Fruit fly (Drosophila melanogaster) whole organism, embryonic: ENCODE measurements around the gene Usp5.

ENCODE experiments used
- Bdp1 ChIP-seq: fragments of 200-800 bp; sonication (Bioruptor generic); optimal IDR thresholded peaks from 3 replicates; lab custom pipeline; 2016; ENCODE audit warnings: missing biosample characterization, missing genetic modification characterization
- CG10543 ChIP-seq: fragments of 200-800 bp; sonication (Bioruptor generic); optimal IDR thresholded peaks from 3 replicates; lab custom pipeline; 2017; ENCODE audit warnings: missing biosample characterization, mild to moderate bottlenecking, missing genetic modification characterization, moderate library complexity
- CG10565 ChIP-seq: fragments of 200-800 bp; sonication (Bioruptor generic); optimal IDR thresholded peaks from 3 replicates; lab custom pipeline; 2016; ENCODE audit warnings: missing biosample characterization, mild to moderate bottlenecking, missing genetic modification characterization
- CG11456 ChIP-seq: fragments of 200-800 bp; sonication (Bioruptor generic); IDR thresholded peaks from 3 replicates; pipeline ENCODE4 v1.3.6; 2022; ENCODE audit warnings: missing biosample characterization, missing genetic modification characterization
- CG11723 ChIP-seq: fragments of 200-800 bp; sonication (Bioruptor generic); optimal IDR thresholded peaks from 2 replicates; lab custom pipeline; 2017; ENCODE audit warnings: missing biosample characterization, mild to moderate bottlenecking, missing genetic modification characterization
- CG12104 ChIP-seq: fragments of 200-800 bp; sonication (Bioruptor generic); optimal IDR thresholded peaks from 3 replicates; lab custom pipeline; 2016; ENCODE audit warnings: missing biosample characterization, missing genetic modification characterization
- CG12769 ChIP-seq: fragments of 200-800 bp; sonication (Bioruptor generic); optimal IDR thresholded peaks from 2 replicates; lab custom pipeline; 2019; ENCODE audit warnings: missing biosample characterization, mild to moderate bottlenecking, missing genetic modification characterization, moderate library complexity
- CG14710 ChIP-seq: fragments of 200-800 bp; sonication (Bioruptor generic); optimal IDR thresholded peaks from 3 replicates; lab custom pipeline; 2019; ENCODE audit warnings: missing biosample characterization, mild to moderate bottlenecking, missing genetic modification characterization, moderate library complexity
- CG14860 ChIP-seq: fragments of 200-800 bp; sonication (Bioruptor generic); IDR thresholded peaks from 3 replicates; pipeline ENCODE4 v1.3.6; 2022; ENCODE audit warnings: missing biosample characterization, missing genetic modification characterization; ENCODE audit not compliant: partially characterized antibody
- CG17328 ChIP-seq: fragments of 200-800 bp; sonication (Bioruptor generic); IDR thresholded peaks from 2 replicates; pipeline ENCODE4 v1.3.6; 2022; ENCODE audit warnings: missing biosample characterization, missing genetic modification characterization
- CG18599 ChIP-seq: fragments of 200-800 bp; sonication (Bioruptor generic); optimal IDR thresholded peaks from 3 replicates; lab custom pipeline; 2017; ENCODE audit warnings: missing biosample characterization, missing genetic modification characterization, mild to moderate bottlenecking, moderate library complexity, missing genetic modification reagents
- CG2116 ChIP-seq: fragments of 200-800 bp; sonication (Bioruptor generic); optimal IDR thresholded peaks from 3 replicates; lab custom pipeline; 2018; ENCODE audit warnings: missing biosample characterization, mild to moderate bottlenecking, missing genetic modification characterization
- CG4424 ChIP-seq: fragments of 200-800 bp; sonication (Bioruptor generic); optimal IDR thresholded peaks from 3 replicates; lab custom pipeline; 2016; ENCODE audit warnings: missing biosample characterization, missing genetic modification characterization
- CG7271 ChIP-seq: fragments of 200-800 bp; sonication (Bioruptor generic); optimal IDR thresholded peaks from 2 replicates; lab custom pipeline; 2018; ENCODE audit warnings: missing biosample characterization, mild to moderate bottlenecking, missing genetic modification characterization, moderate library complexity
- CG7745 ChIP-seq: fragments of 200-800 bp; sonication (Bioruptor generic); optimal IDR thresholded peaks from 2 replicates; lab custom pipeline; 2018; ENCODE audit warnings: missing biosample characterization, mild to moderate bottlenecking, missing genetic modification characterization, moderate library complexity
- CG8089 ChIP-seq: fragments of 200-800 bp; sonication (Bioruptor generic); optimal IDR thresholded peaks from 3 replicates; lab custom pipeline; 2016; ENCODE audit warnings: missing biosample characterization, missing genetic modification characterization
- Dad ChIP-seq: fragments of 200-800 bp; sonication (Bioruptor generic); optimal IDR thresholded peaks from 3 replicates; lab custom pipeline; 2016; ENCODE audit warnings: missing biosample characterization, missing genetic modification characterization
- Dbx ChIP-seq: fragments of 200-800 bp; sonication (Bioruptor generic); IDR thresholded peaks from 3 replicates; pipeline ENCODE4 v1.3.6; 2022; ENCODE audit warnings: missing biosample characterization, missing genetic modification characterization
- Dll ChIP-seq: fragments of 200-800 bp; sonication (Bioruptor generic); IDR thresholded peaks from 4 replicates; pipeline ENCODE4 v1.3.6; 2022; ENCODE audit warnings: missing biosample characterization, missing genetic modification characterization; ENCODE audit not compliant: partially characterized antibody
- Dref ChIP-seq: fragments of 200-800 bp; sonication (Bioruptor generic); IDR thresholded peaks from 2 replicates; pipeline ENCODE4 v1.3.6; 2022; ENCODE audit warnings: missing biosample characterization, missing genetic modification characterization
- Mad ChIP-seq: fragments of 200-800 bp; sonication (Bioruptor generic); optimal IDR thresholded peaks from 2 replicates; lab custom pipeline; 2016; ENCODE audit warnings: missing biosample characterization, missing genetic modification characterization
- Med ChIP-seq: fragments of 200-800 bp; sonication (Bioruptor generic); peaks from one replicate; lab custom pipeline; 2016; ENCODE audit warnings: missing biosample characterization, missing genetic modification characterization, mild to moderate bottlenecking, inconsistent platforms, moderate library complexity
- Pdp1 ChIP-seq, 2 experiments: fragments of 200-800 bp; sonication (Bioruptor generic); optimal IDR thresholded peaks; 3 replicates each; lab custom pipeline; 2016; ENCODE audit warnings: missing biosample characterization in 2 of 2, missing genetic modification characterization in 2 of 2, mild to moderate bottlenecking in 1 of 2, moderate library complexity in 1 of 2
- Scr ChIP-seq: fragments of 200-800 bp; sonication (Bioruptor generic); IDR thresholded peaks from 2 replicates; pipeline ENCODE4 v1.3.6; 2022; ENCODE audit warnings: missing biosample characterization, missing genetic modification characterization; ENCODE audit not compliant: partially characterized antibody
- Six4 ChIP-seq: fragments of 200-800 bp; sonication (Bioruptor generic); optimal IDR thresholded peaks from 2 replicates; lab custom pipeline; 2016; ENCODE audit warnings: missing biosample characterization, missing genetic modification characterization
- TFAM ChIP-seq: fragments of 200-800 bp; sonication (Bioruptor generic); optimal IDR thresholded peaks from 2 replicates; lab custom pipeline; 2017; ENCODE audit warnings: missing biosample characterization, missing genetic modification characterization, inconsistent platforms
- ab ChIP-seq: fragments of 200-800 bp; sonication (Bioruptor generic); optimal IDR thresholded peaks from 2 replicates; lab custom pipeline; 2016; ENCODE audit warnings: missing biosample characterization, missing genetic modification characterization
- ara ChIP-seq: fragments of 200-800 bp; sonication (Bioruptor generic); IDR thresholded peaks from 2 replicates; pipeline ENCODE4 v1.3.6; 2022; ENCODE audit warnings: missing biosample characterization, missing genetic modification characterization
- az2 ChIP-seq: fragments of 200-800 bp; sonication (Bioruptor generic); optimal IDR thresholded peaks from 3 replicates; lab custom pipeline; 2016; ENCODE audit warnings: missing biosample characterization, missing genetic modification characterization
- corto ChIP-seq: fragments of 200-800 bp; sonication (Bioruptor generic); optimal IDR thresholded peaks from 2 replicates; lab custom pipeline; 2016; ENCODE audit warnings: missing biosample characterization, mild to moderate bottlenecking, missing genetic modification characterization, moderate library complexity
- disco-r ChIP-seq: fragments of 200-800 bp; sonication (Bioruptor generic); optimal IDR thresholded peaks from 2 replicates; lab custom pipeline; 2016; ENCODE audit warnings: missing biosample characterization, missing genetic modification characterization
- gem ChIP-seq: fragments of 200-800 bp; sonication (Bioruptor generic); optimal IDR thresholded peaks from 2 replicates; lab custom pipeline; 2019; ENCODE audit warnings: missing biosample characterization, mild to moderate bottlenecking, missing genetic modification characterization, moderate library complexity
- hb ChIP-seq: fragments of 200-800 bp; sonication (Bioruptor generic); IDR thresholded peaks from 3 replicates; pipeline ENCODE4 v1.3.6; 2022; ENCODE audit warnings: missing biosample characterization, missing genetic modification characterization; ENCODE audit not compliant: partially characterized antibody
- insv ChIP-seq, 2 experiments: fragments of 200-800 bp; sonication (Bioruptor generic); optimal IDR thresholded peaks; 3 replicates each; lab custom pipeline; 2016 to 2018; ENCODE audit warnings: missing biosample characterization in 2 of 2, missing genetic modification characterization in 2 of 2
- jigr1 ChIP-seq: fragments of 200-800 bp; sonication (Bioruptor generic); IDR thresholded peaks from 3 replicates; pipeline ENCODE4 v1.3.6; 2022; ENCODE audit warnings: missing biosample characterization, missing genetic modification characterization
- jumu ChIP-seq: fragments of 200-800 bp; sonication (Bioruptor generic); optimal IDR thresholded peaks from 3 replicates; lab custom pipeline; 2016; ENCODE audit warnings: missing biosample characterization, missing genetic modification characterization
- nau ChIP-seq: fragments of 200-800 bp; sonication (Bioruptor generic); optimal IDR thresholded peaks from 3 replicates; lab custom pipeline; 2017; ENCODE audit warnings: missing biosample characterization, mild to moderate bottlenecking, missing genetic modification characterization, missing genetic modification reagents
- psq ChIP-seq: fragments of 200-800 bp; sonication (Bioruptor generic); optimal IDR thresholded peaks from 2 replicates; lab custom pipeline; 2017; ENCODE audit warnings: missing biosample characterization, missing genetic modification characterization
- pum ChIP-seq: fragments of 200-800 bp; sonication (Bioruptor generic); optimal IDR thresholded peaks from 2 replicates; lab custom pipeline; 2016; ENCODE audit warnings: missing biosample characterization, missing genetic modification characterization
- ranshi ChIP-seq: fragments of 200-800 bp; sonication (Bioruptor generic); IDR thresholded peaks from 2 replicates; pipeline ENCODE4 v1.3.6; 2022; ENCODE audit warnings: missing biosample characterization, missing genetic modification characterization
- rib ChIP-seq: fragments of 200-800 bp; sonication (Bioruptor generic); IDR thresholded peaks from 2 replicates; pipeline ENCODE4 v1.3.6; 2022; ENCODE audit warnings: missing biosample characterization, missing genetic modification characterization
- ro ChIP-seq: fragments of 200-800 bp; sonication (Bioruptor generic); IDR thresholded peaks from 2 replicates; pipeline ENCODE4 v1.3.6; 2022; ENCODE audit warnings: missing biosample characterization, missing genetic modification characterization
- sens ChIP-seq: fragments of 200-800 bp; sonication (Bioruptor generic); peaks from one replicate; lab custom pipeline; 2016; ENCODE audit warnings: missing biosample characterization, missing genetic modification characterization
- sim ChIP-seq: fragments of 200-800 bp; sonication (Bioruptor generic); IDR thresholded peaks from 2 replicates; pipeline ENCODE4 v1.3.6; 2022; ENCODE audit warnings: missing biosample characterization, missing genetic modification characterization
- slou ChIP-seq: fragments of 200-800 bp; sonication (Bioruptor generic); optimal IDR thresholded peaks from 3 replicates; lab custom pipeline; 2016; ENCODE audit warnings: missing biosample characterization, missing genetic modification characterization
- slp2 ChIP-seq: fragments of 200-800 bp; sonication (Bioruptor generic); optimal IDR thresholded peaks from 2 replicates; lab custom pipeline; 2016; ENCODE audit warnings: missing biosample characterization, missing genetic modification characterization
- sna ChIP-seq: fragments of 200-800 bp; sonication (Bioruptor generic); IDR thresholded peaks from 2 replicates; pipeline ENCODE4 v1.3.6; 2022; ENCODE audit warnings: missing biosample characterization, missing genetic modification characterization; ENCODE audit not compliant: partially characterized antibody
- sqz ChIP-seq: fragments of 200-800 bp; sonication (Bioruptor generic); optimal IDR thresholded peaks from 3 replicates; lab custom pipeline; 2018; ENCODE audit warnings: missing biosample characterization, mild to moderate bottlenecking, missing genetic modification characterization
- trem ChIP-seq: fragments of 200-800 bp; optimal IDR thresholded peaks from 3 replicates; lab custom pipeline; 2019; ENCODE audit warnings: missing biosample characterization, mild to moderate bottlenecking, missing genetic modification characterization, moderate library complexity
- vnd ChIP-seq: fragments of 200-800 bp; sonication (Bioruptor generic); IDR thresholded peaks from 3 replicates; pipeline ENCODE4 v1.3.6; 2022; ENCODE audit warnings: missing biosample characterization, missing genetic modification characterization; ENCODE audit not compliant: partially characterized antibody

The Usp5 gene

DNA sequence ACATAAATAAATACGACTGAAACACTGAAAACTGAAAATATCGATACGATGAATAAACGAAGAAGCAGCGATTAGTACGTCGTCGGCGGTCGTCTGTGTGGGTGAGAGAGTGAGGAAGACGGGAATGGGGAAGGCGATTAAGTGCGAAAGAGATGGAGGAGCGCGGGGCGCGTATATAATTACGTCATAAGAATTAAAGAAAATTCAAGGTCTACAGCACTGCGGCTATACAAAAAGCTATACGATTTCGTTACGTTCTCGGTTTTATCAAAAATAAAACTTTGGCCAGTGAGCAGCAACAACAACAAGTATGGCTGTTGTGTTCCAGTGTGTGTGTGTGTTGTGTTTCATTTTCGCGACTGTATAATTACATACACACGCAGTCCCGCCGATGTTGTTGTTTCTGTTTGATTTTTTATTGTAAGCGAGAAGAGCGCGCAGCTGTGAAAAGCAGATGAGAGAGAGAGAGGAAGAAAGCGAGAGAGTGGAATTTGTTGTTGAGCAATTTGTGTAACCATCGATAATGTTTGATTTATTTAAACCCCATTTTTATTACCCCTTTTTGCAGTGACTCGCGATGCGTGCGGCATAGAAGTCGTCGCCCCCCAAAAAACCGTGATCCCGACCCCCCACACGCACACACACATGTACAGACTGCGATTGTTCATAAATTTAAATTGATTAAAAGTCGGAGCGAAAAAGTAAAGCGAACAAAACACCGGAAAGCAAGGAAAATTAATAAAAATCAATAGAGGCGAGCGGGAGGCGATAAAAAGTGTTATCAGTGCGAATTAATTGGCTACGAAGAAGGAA, 1.1 kb upstream of the Usp5 start (continued):
- TF ChIP-seq CG14710 (tag; lab: Kevin White, UChicago) (no peak), sqz (GFP tag; lab: Kevin White, UChicago) (no peak), ab (GFP tag; lab: Kevin White, UChicago) (no peak), corto (no peak), vnd (GFP tag; lab: Robert Waterston, UW) (no peak), Pdp1 (GFP tag; optimal IDR thresholded peaks at IDR 0.05; lab: Kevin White, UChicago) (peak in 1 of 2 experiments; percentile 100), CG2116 (no peak), Med (GFP tag; lab: Kevin White, UChicago) (peak; percentile 12), disco-r (GFP tag; lab: Kevin White, UChicago) (no peak), CG12104 (no peak), jumu (GFP tag; lab: Kevin White, UChicago) (no peak), CG4424 (GFP tag; lab: Kevin White, UChicago) (no peak), CG8089 (GFP tag; lab: Kevin White, UChicago) (no peak), CG10565 (GFP tag; lab: Kevin White, UChicago) (no peak), rib (GFP tag; lab: Robert Waterston, UW) (peak; percentile 86), pum (GFP tag; lab: Kevin White, UChicago) (no peak), Dad (GFP tag; lab: Kevin White, UChicago) (no peak), TFAM (GFP tag; lab: Kevin White, UChicago) (no peak), ara (no peak), CG11456 (GFP tag; lab: Robert Waterston, UW) (no peak), CG11723 (GFP tag; lab: Kevin White, UChicago) (no peak), Scr (no peak), CG14860 (no peak), Dbx (GFP tag; lab: Robert Waterston, UW) (peak; percentile 33; the same call in 1 of the 3 replicates), Dll (GFP tag; lab: Robert Waterston, UW) (0 out of 4 replicates have a peak, but pooled peaks have one; percentile 32), CG7745 (tag; lab: Kevin White, UChicago) (no peak), sim (GFP tag; lab: Robert Waterston, UW) (no peak), CG7271 (no peak), nau (GFP tag; lab: Kevin White, UChicago) (no peak), CG18599 (GFP tag; lab: Kevin White, UChicago) (peak; percentile 63), gem (tag; lab: Kevin White, UChicago) (no peak), sna (GFP tag; lab: Robert Waterston, UW) (no peak), slou (GFP tag; lab: Kevin White, UChicago) (no peak), CG10543 (GFP tag; lab: Kevin White, UChicago) (peak; percentile 96), ranshi (GFP tag; lab: Robert Waterston, UW) (peak; percentile 23; the same call in 1 of the 2 replicates), sens (GFP tag; lab: Kevin White, UChicago) (no peak), jigr1 (GFP tag; lab: Robert Waterston, UW) (no peak), CG12769 (no peak), psq (GFP tag; lab: Kevin White, UChicago) (no peak), Bdp1 (GFP tag; lab: Kevin White, UChicago) (no peak), CG17328 (no peak), Six4 (no peak), Dref (GFP tag; lab: Robert Waterston, UW) (peak; percentile 46), ro (no peak), trem (tag; lab: Kevin White, UChicago) (no peak), hb (GFP tag; lab: Robert Waterston, UW) (no peak), slp2 (GFP tag; lab: Kevin White, UChicago) (no peak), az2 (GFP tag; lab: Kevin White, UChicago) (no peak), insv (GFP tag; optimal IDR thresholded peaks at IDR 0.05; lab: Kevin White, UChicago) (no peak), Mad (no peak)
